Fruit fly (Drosophila melanogaster): ENCODE measurements around the gene tal-3A.
A peak's percentile ranks its signal among the peaks of the same experiment; 100 is the strongest.

DNA sequence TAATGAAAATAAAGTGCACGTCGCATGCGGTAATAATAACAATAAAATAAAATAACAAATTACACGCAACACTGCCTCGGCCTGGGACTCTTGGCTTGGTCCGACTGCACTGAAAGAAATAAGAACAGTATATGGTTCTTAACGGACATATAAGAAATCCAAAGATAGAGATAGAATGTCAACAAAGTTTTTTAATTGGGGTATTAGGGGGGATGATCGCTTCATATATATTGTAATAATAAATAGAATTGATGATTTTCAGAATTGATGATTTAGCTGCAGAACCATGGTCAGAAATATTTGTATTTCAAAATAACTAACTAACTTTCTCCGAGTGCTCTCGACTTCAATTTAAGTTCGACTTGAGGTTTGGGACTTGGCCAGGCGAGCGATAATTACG, 16.8 kb upstream of the tal-3A start:
- peak; percentile 88 for TF ChIP-seq esn (GFP tag; optimal IDR thresholded peaks at IDR 0.05)
- TF ChIP-seq CG6854 (GFP tag; optimal IDR thresholded peaks at IDR 0.05) = peak; percentile 54
- peak; percentile 60 for TF ChIP-seq Hr39 (GFP tag; optimal IDR thresholded peaks at IDR 0.05)
- TF ChIP-seq Eip78C (GFP tag) = peak; percentile 92
- peak; percentile 65 for TF ChIP-seq Blimp-1 (GFP tag; optimal IDR thresholded peaks at IDR 0.05)
- peak; percentile 65 for TF ChIP-seq pdm3 (GFP tag; optimal IDR thresholded peaks at IDR 0.05)
- peak; percentile 67 for TF ChIP-seq Eip75B (GFP tag; optimal IDR thresholded peaks at IDR 0.05)
- TF ChIP-seq dsx (GFP tag; optimal IDR thresholded peaks at IDR 0.05; ENCODE audit: poor library complexity, severe bottlenecking) = no peak
- TF ChIP-seq CG8319 (GFP tag; optimal IDR thresholded peaks at IDR 0.05) = peak; percentile 47
- TF ChIP-seq CG15336 (GFP tag; IDR thresholded peaks at IDR 0.05) = peak; percentile 78
